Worm (Caenorhabditis elegans): ENCODE data around the gene cdf-2.

The cdf-2 gene

ce11 chrX:12479027-12479426, 12.3 kb upstream of the cdf-2 start:
- no peak for TF ChIP-seq unc-62 (GFP tag; optimal IDR thresholded peaks at IDR 0.05)

ce11 chrX:12478465-12478864, 11.7 kb upstream of the cdf-2 start:
- no peak for TF ChIP-seq unc-62 (GFP tag; optimal IDR thresholded peaks at IDR 0.05)

- no peak for TF ChIP-seq unc-62 (GFP tag; optimal IDR thresholded peaks at IDR 0.05)
Observed at ce11 chrX:12477341-12477740, 10.6 kb upstream of the cdf-2 start, which contains the start of gene F45E6.1. Gene F45E6.1, minus strand, starts transcription at chrX:12477441.

ce11 chrX:12476412-12476811, 9.7 kb upstream of the cdf-2 start:
- no peak for TF ChIP-seq unc-62 (GFP tag; optimal IDR thresholded peaks at IDR 0.05)

- no peak for TF ChIP-seq unc-62 (GFP tag; optimal IDR thresholded peaks at IDR 0.05)
Observed at ce11 chrX:12472232-12472631, 5.5 kb upstream of the cdf-2 start.

- TF ChIP-seq unc-62 (GFP tag; optimal IDR thresholded peaks at IDR 0.05) = no peak
Observed at ce11 chrX:12469846-12470245, 3.1 kb upstream of the cdf-2 start.

ce11 chrX:12467660-12468111, 969 bp upstream of the cdf-2 start, which contains the start of gene myo-2:
Gene myo-2, plus strand, starts transcription at chrX:12468061.
- no peak for TF ChIP-seq unc-62 (GFP tag; optimal IDR thresholded peaks at IDR 0.05)

- TF ChIP-seq unc-62 (GFP tag; optimal IDR thresholded peaks at IDR 0.05) = no peak
Observed at ce11 chrX:12463504-12463903, 3.2 kb downstream of the cdf-2 start, which contains the start of gene T18D3.5. Gene T18D3.5, plus strand, starts transcription at chrX:12463804.

ce11 chrX:12461557-12461956, 5.2 kb downstream of the cdf-2 start, which contains the start of gene odr-7:
Gene odr-7, minus strand, starts transcription at chrX:12461657.
- TF ChIP-seq unc-62 (GFP tag; optimal IDR thresholded peaks at IDR 0.05) = no peak

- no peak for TF ChIP-seq unc-62 (GFP tag; optimal IDR thresholded peaks at IDR 0.05)
Observed at ce11 chrX:12458021-12458420, 8.7 kb downstream of the cdf-2 start.

ce11 chrX:12454290-12454795, 12.4 kb downstream of the cdf-2 start, which contains the start of the genes T18D3.9 and T18D3.1:
Gene T18D3.9, minus strand, starts transcription at chrX:12454457.
Gene T18D3.1, plus strand, starts transcription at chrX:12454745.
- no peak for TF ChIP-seq unc-62 (GFP tag; optimal IDR thresholded peaks at IDR 0.05)

- no peak for TF ChIP-seq unc-62 (GFP tag; optimal IDR thresholded peaks at IDR 0.05)
Observed at ce11 chrX:12452143-12452570, 14.6 kb downstream of the cdf-2 start.

ce11 chrX:12451258-12451657, 15.5 kb downstream of the cdf-2 start:
- no peak for TF ChIP-seq unc-62 (GFP tag; optimal IDR thresholded peaks at IDR 0.05)

ce11 chrX:12449262-12449942, 17.3 kb downstream of the cdf-2 start, which contains the start of gene T18D3.6:
Gene T18D3.6, plus strand, starts transcription at chrX:12449892.
- no peak for TF ChIP-seq unc-62 (GFP tag; optimal IDR thresholded peaks at IDR 0.05)

- TF ChIP-seq unc-62 (GFP tag; optimal IDR thresholded peaks at IDR 0.05) = no peak
Observed at ce11 chrX:12446572-12446971, 20.1 kb downstream of the cdf-2 start.

- TF ChIP-seq unc-62 (GFP tag; optimal IDR thresholded peaks at IDR 0.05) = no peak
Observed at ce11 chrX:12444423-12444822, 22.3 kb downstream of the cdf-2 start.

Measured in whole organism, dauer.